Fruit fly (Drosophila melanogaster): Measurements from ENCODE around the gene CG43235.

Gene CG43235

DNA sequence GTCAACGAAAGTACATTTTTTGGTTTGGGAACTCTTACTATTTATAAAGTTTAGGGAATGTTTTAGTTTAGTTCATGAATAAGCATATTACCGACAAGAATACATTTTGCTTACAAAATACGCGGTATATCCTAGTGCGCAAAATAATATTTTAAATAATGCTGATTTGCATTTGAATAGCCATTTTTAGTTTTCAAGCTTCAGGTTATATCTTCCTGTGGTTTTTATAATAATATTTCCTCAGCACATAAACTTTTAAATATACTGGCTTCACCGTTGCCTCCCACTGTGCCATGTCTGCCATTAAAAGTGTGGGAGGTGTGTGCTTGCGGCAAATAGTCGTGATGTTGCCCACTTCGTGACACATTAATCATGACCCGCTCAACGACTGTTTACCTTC, 32.7 kb upstream of the CG43235 start (continued):
- TF ChIP-seq CG4820 (GFP tag; optimal IDR thresholded peaks at IDR 0.05) (no peak), CG43689 (GFP tag; IDR thresholded peaks at IDR 0.05) (no peak), CG9876 (GFP tag; optimal IDR thresholded peaks at IDR 0.05) (no peak), E2f2 (GFP tag; IDR thresholded peaks at IDR 0.05) (no peak), CG11560 (tag; IDR thresholded peaks at IDR 0.05) (no peak), CG1647 (GFP tag; optimal IDR thresholded peaks at IDR 0.05) (no peak), CG34422 (GFP tag; IDR thresholded peaks at IDR 0.05) (no peak), bbx (GFP tag; IDR thresholded peaks at IDR 0.05; ENCODE audit: partially characterized antibody) (no peak), CG18599 (GFP tag; optimal IDR thresholded peaks at IDR 0.05) (peak; percentile 15), NC2β (GFP tag; optimal IDR thresholded peaks at IDR 0.05) (no peak), vnd (GFP tag; IDR thresholded peaks at IDR 0.05; ENCODE audit: partially characterized antibody) (no peak), BEAF-32 (GFP tag; optimal IDR thresholded peaks at IDR 0.05) (no peak), CG12104 (GFP tag; optimal IDR thresholded peaks at IDR 0.05) (no peak), CG14965 (GFP tag; optimal IDR thresholded peaks at IDR 0.05; ENCODE audit: borderline replicate concordance) (no peak), CG31365 (tag; optimal IDR thresholded peaks at IDR 0.05) (no peak), phol (tag; optimal IDR thresholded peaks at IDR 0.05) (peak; percentile 43), esg (GFP tag; conservative IDR thresholded peaks at IDR 0.05) (no peak), CG2875 (GFP tag; optimal IDR thresholded peaks at IDR 0.05) (no peak), en (GFP tag; optimal IDR thresholded peaks at IDR 0.05) (no peak), MESR4 (GFP tag; optimal IDR thresholded peaks at IDR 0.05) (no peak), Vsx1 (GFP tag; optimal IDR thresholded peaks at IDR 0.05) (no peak), CG15269 (tag; optimal IDR thresholded peaks at IDR 0.05) (peak; percentile 25), CG11696 (GFP tag; IDR thresholded peaks at IDR 0.05) (no peak), dmrt11E (tag; optimal IDR thresholded peaks at IDR 0.05) (no peak), exex (tag; optimal IDR thresholded peaks at IDR 0.05) (no peak), bigmax (GFP tag; optimal IDR thresholded peaks at IDR 0.05) (no peak), dpn (GFP tag; optimal IDR thresholded peaks at IDR 0.05) (no peak), tap (tag; optimal IDR thresholded peaks at IDR 0.05) (no peak), disco-r (GFP tag; optimal IDR thresholded peaks at IDR 0.05) (no peak), CG11247 (GFP tag; IDR thresholded peaks at IDR 0.05) (no peak), CG12155 (GFP tag; optimal IDR thresholded peaks at IDR 0.05) (no peak), sens (GFP tag) (peak; percentile 62), CG1529 (GFP tag; optimal IDR thresholded peaks at IDR 0.05) (no peak), Med (GFP tag) (no peak), pb (GFP tag; optimal IDR thresholded peaks at IDR 0.05) (no peak), pan (optimal IDR thresholded peaks at IDR 0.05) (no peak), pan (GFP tag; optimal IDR thresholded peaks at IDR 0.05 in 1 of 2, IDR thresholded peaks at IDR 0.05 in 1 of 2) (no peak), CG14667 (GFP tag; IDR thresholded peaks at IDR 0.05) (no peak), tin (GFP tag; optimal IDR thresholded peaks at IDR 0.05) (no peak), ATbp (GFP tag; optimal IDR thresholded peaks at IDR 0.05) (no peak), CG12744 (GFP tag; optimal IDR thresholded peaks at IDR 0.05) (no peak), ems (GFP tag; optimal IDR thresholded peaks at IDR 0.05) (no peak), Xbp1 (GFP tag; optimal IDR thresholded peaks at IDR 0.05) (peak; percentile 18), Eip74EF (GFP tag; optimal IDR thresholded peaks at IDR 0.05) (no peak), CG15601 (tag; optimal IDR thresholded peaks at IDR 0.05) (no peak), Doc3 (GFP tag; IDR thresholded peaks at IDR 0.05; ENCODE audit: partially characterized antibody) (no peak), ERR (GFP tag; optimal IDR thresholded peaks at IDR 0.05) (no peak), Oli (tag; optimal IDR thresholded peaks at IDR 0.05) (no peak), row (GFP tag; IDR thresholded peaks at IDR 0.05) (peak; percentile 33; the same call in 1 of the 3 replicates), CG9437 (GFP tag; optimal IDR thresholded peaks at IDR 0.05) (no peak)
